Fruit fly (Drosophila melanogaster) whole organism, wandering third instar larva: ENCODE measurements around the gene CG34451.

Source experiments
- CrebA ChIP-seq: fragments of 200-800 bp; sonication (Bioruptor generic); optimal IDR thresholded peaks from 2 replicates; lab custom pipeline; 2016; ENCODE audit warnings: missing biosample characterization, mild to moderate bottlenecking, missing genetic modification characterization, borderline replicate concordance
- OdsH ChIP-seq: fragments of 200-800 bp; sonication (Bioruptor generic); optimal IDR thresholded peaks from 2 replicates; lab custom pipeline; 2016; ENCODE audit warnings: missing biosample characterization, mild to moderate bottlenecking, missing genetic modification characterization
- lola ChIP-seq: fragments of >200 bp; optimal IDR thresholded peaks from 2 replicates; lab custom pipeline; 2017; ENCODE audit warnings: missing biosample characterization, missing genetic modification characterization
- pan ChIP-seq: fragments of >200 bp; optimal IDR thresholded peaks from 2 replicates; lab custom pipeline; 2017
- psq ChIP-seq: fragments of 200-800 bp; sonication (Bioruptor generic); optimal IDR thresholded peaks from 3 replicates; lab custom pipeline; 2017; ENCODE audit warnings: missing biosample characterization, mild to moderate bottlenecking, missing genetic modification characterization, moderate library complexity

- TF ChIP-seq lola (GFP tag; lab: Kevin White, UChicago) (no peak), pan (lab: Kevin White, UChicago) (no peak), psq (no peak), OdsH (no peak), CrebA (no peak)
Measured at dm6 chr3L:15678284-15678683, 13.6 kb downstream of the CG34451 start.
